Worm (Caenorhabditis elegans) whole organism, L3 larva: ENCODE data around the gene F35C11.4.

Source experiments
- elt-2 ChIP-seq: sonication (generic microtip); optimal IDR thresholded peaks from 2 replicates; lab custom pipeline; 2016; ENCODE audit warnings: missing genetic modification reagents, mild to moderate bottlenecking, missing genetic modification characterization, missing compliant biosample characterization
- fos-1 ChIP-seq: fragments of 150-350 bp; optimal IDR thresholded peaks from 2 replicates; lab custom pipeline; 2014; ENCODE audit warnings: missing biosample characterization, missing genetic modification characterization
- jun-1 ChIP-seq: fragments of 150-350 bp; optimal IDR thresholded peaks from 2 replicates; lab custom pipeline; 2014; ENCODE audit warnings: missing biosample characterization, missing genetic modification reagents, missing genetic modification characterization
- nhr-43 ChIP-seq: sonication (generic microtip); optimal IDR thresholded peaks from 2 replicates; lab custom pipeline; 2016; ENCODE audit warnings: mild to moderate bottlenecking, missing genetic modification characterization, missing compliant biosample characterization; ENCODE audit not compliant: poor library complexity, severe bottlenecking
- nhr-76 ChIP-seq: fragments of 150-350 bp; sonication (generic microtip); optimal IDR thresholded peaks from 5 replicates; lab custom pipeline; 2014; ENCODE audit warnings: missing biosample characterization, missing genetic modification characterization

DNA sequence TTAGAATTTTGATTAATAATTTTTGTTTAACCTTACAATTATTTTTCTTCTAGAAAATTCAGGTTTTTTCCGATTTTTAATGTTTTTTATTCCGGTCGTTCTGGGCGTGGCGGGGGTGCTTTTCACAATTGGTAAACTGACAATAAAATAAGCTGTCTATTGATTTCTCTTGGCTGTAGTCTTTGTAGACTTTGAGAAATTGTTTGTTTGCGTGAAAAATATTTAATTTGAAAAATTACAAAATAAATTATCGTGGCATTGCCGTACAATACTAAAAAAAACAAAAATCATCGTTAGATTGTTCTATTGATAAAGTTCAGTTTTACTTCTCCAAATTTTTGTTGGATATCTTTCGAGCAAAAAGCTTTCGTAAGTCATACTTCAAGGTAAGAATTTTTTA, 2.3 kb upstream of the F35C11.4 start, which contains the start of gene F35C11.3:
- no peak for TF ChIP-seq jun-1 (tag; lab: Kevin White, UChicago)
- no peak for TF ChIP-seq fos-1
- no peak for TF ChIP-seq nhr-76 (tag; lab: Kevin White, UChicago)
- TF ChIP-seq nhr-43 (tag; lab: Kevin White, UChicago), result no peak
- TF ChIP-seq elt-2 (tag; lab: Kevin White, UChicago), result no peak
